Worm (Caenorhabditis elegans): ENCODE results near the gene ins-2.

- TF ChIP-seq madf-10 (tag; optimal IDR thresholded peaks at IDR 0.05) (no peak), lir-1 (GFP tag; conservative IDR thresholded peaks at IDR 0.05) (no peak), B0035.1 (tag; optimal IDR thresholded peaks at IDR 0.05) (no peak), lin-54 (GFP tag; optimal IDR thresholded peaks at IDR 0.05) (no peak), somi-1 (GFP tag; optimal IDR thresholded peaks at IDR 0.05) (no peak), pha-4 (tag; optimal IDR thresholded peaks at IDR 0.05) (no peak), Y53G8AR.9 (GFP tag; conservative IDR thresholded peaks at IDR 0.05) (no peak), ceh-79 (tag; optimal IDR thresholded peaks at IDR 0.05) (no peak), rec-8 (tag; optimal IDR thresholded peaks at IDR 0.05) (no peak)
Observed at ce11 chrII:5959575-5960119, 28.7 kb upstream of the ins-2 start.

All from whole organism, young adult.